Fruit fly (Drosophila melanogaster): ENCODE data around the gene Arp8.

The Arp8 gene

dm6 chrX:17880269-17880889 is 19.8 kb upstream of the Arp8 start:
- peak; percentile 95 for TF ChIP-seq CG32121 (GFP tag; IDR thresholded peaks at IDR 0.05)
- peak; percentile 75 for TF ChIP-seq CG13204 (GFP tag; optimal IDR thresholded peaks at IDR 0.05)
- TF ChIP-seq CG8159 (tag; optimal IDR thresholded peaks at IDR 0.05) = peak; percentile 76
- TF ChIP-seq CG4496 (GFP tag; IDR thresholded peaks at IDR 0.05) = peak; percentile 97
- peak; percentile 92 for TF ChIP-seq Snoo (tag; optimal IDR thresholded peaks at IDR 0.05)
- TF ChIP-seq CG15710 (tag; optimal IDR thresholded peaks at IDR 0.05) = peak; percentile 81
- TF ChIP-seq CG14655 (GFP tag; optimal IDR thresholded peaks at IDR 0.05) = peak; percentile 82
- TF ChIP-seq Pif1B (GFP tag; optimal IDR thresholded peaks at IDR 0.05) = peak; percentile 84
- TF ChIP-seq Pif1A (GFP tag; optimal IDR thresholded peaks at IDR 0.05) = peak; percentile 79
- TF ChIP-seq CG12605 (GFP tag; IDR thresholded peaks at IDR 0.05) = peak; percentile 90
- peak; percentile 94 for TF ChIP-seq Ets98B (GFP tag; IDR thresholded peaks at IDR 0.05)
- TF ChIP-seq CG9948 (tag; optimal IDR thresholded peaks at IDR 0.05) = peak; percentile 81
- TF ChIP-seq CG17806 (tag; optimal IDR thresholded peaks at IDR 0.05) = peak; percentile 70
- no peak for TF ChIP-seq EcR (GFP tag; optimal IDR thresholded peaks at IDR 0.05)
- peak; percentile 78 for TF ChIP-seq CG34367 (tag; optimal IDR thresholded peaks at IDR 0.05)
- TF ChIP-seq fd96Ca (GFP tag; IDR thresholded peaks at IDR 0.05) = peak; percentile 95
- peak; percentile 85 for TF ChIP-seq CG8301 (tag; optimal IDR thresholded peaks at IDR 0.05)
- TF ChIP-seq rn (GFP tag; IDR thresholded peaks at IDR 0.05) = peak; percentile 79
- no peak for TF ChIP-seq D1 (tag; optimal IDR thresholded peaks at IDR 0.05)
- peak; percentile 56 for TF ChIP-seq gl (tag; optimal IDR thresholded peaks at IDR 0.05)
- TF ChIP-seq CG10348 (GFP tag; IDR thresholded peaks at IDR 0.05) = peak; percentile 84

dm6 chrX:17879211-17879897 is 18.8 kb upstream of the Arp8 start:
- TF ChIP-seq EcR (GFP tag; optimal IDR thresholded peaks at IDR 0.05) (peak; percentile 14), CG4496 (GFP tag; IDR thresholded peaks at IDR 0.05) (no peak; the same call in 2 of the 3 replicates), CG17806 (tag; optimal IDR thresholded peaks at IDR 0.05) (peak; percentile 53), CG10348 (GFP tag; IDR thresholded peaks at IDR 0.05) (no peak), Pif1B (GFP tag; optimal IDR thresholded peaks at IDR 0.05) (peak; percentile 69), CG15710 (tag; optimal IDR thresholded peaks at IDR 0.05) (peak; percentile 61), D1 (tag; optimal IDR thresholded peaks at IDR 0.05) (peak; percentile 35), CG12605 (GFP tag; IDR thresholded peaks at IDR 0.05) (no peak), CG34367 (tag; optimal IDR thresholded peaks at IDR 0.05) (peak; percentile 19), CG14655 (GFP tag; optimal IDR thresholded peaks at IDR 0.05) (peak; percentile 70), CG13204 (GFP tag; optimal IDR thresholded peaks at IDR 0.05) (peak; percentile 57), CG32121 (GFP tag; IDR thresholded peaks at IDR 0.05) (no peak), Pif1A (GFP tag; optimal IDR thresholded peaks at IDR 0.05) (peak; percentile 8), CG8301 (tag; optimal IDR thresholded peaks at IDR 0.05) (peak; percentile 38), Snoo (tag; optimal IDR thresholded peaks at IDR 0.05) (peak; percentile 49), gl (tag; optimal IDR thresholded peaks at IDR 0.05) (peak; percentile 39), CG8159 (tag; optimal IDR thresholded peaks at IDR 0.05) (peak; percentile 72), Ets98B (GFP tag; IDR thresholded peaks at IDR 0.05) (no peak; the same call in 1 of the 2 replicates), CG9948 (tag; optimal IDR thresholded peaks at IDR 0.05) (peak; percentile 49)

dm6 chrX:17878632-17879033 is 18.0 kb upstream of the Arp8 start:
- TF ChIP-seq gl (tag; optimal IDR thresholded peaks at IDR 0.05) = peak; percentile 59
- TF ChIP-seq CG12605 (GFP tag; IDR thresholded peaks at IDR 0.05) = peak; percentile 83
- TF ChIP-seq CG32121 (GFP tag; IDR thresholded peaks at IDR 0.05) = peak; percentile 40; the same call in 1 of the 2 replicates
- TF ChIP-seq EcR (GFP tag; optimal IDR thresholded peaks at IDR 0.05) = peak; percentile 98
- peak; percentile 5 for TF ChIP-seq Pif1A (GFP tag; optimal IDR thresholded peaks at IDR 0.05)
- TF ChIP-seq CG8301 (tag; optimal IDR thresholded peaks at IDR 0.05) = no peak
- TF ChIP-seq CG9948 (tag; optimal IDR thresholded peaks at IDR 0.05) = no peak
- TF ChIP-seq Pif1B (GFP tag; optimal IDR thresholded peaks at IDR 0.05) = no peak
- no peak for TF ChIP-seq D1 (tag; optimal IDR thresholded peaks at IDR 0.05)
- peak; percentile 73 for TF ChIP-seq Ets98B (GFP tag; IDR thresholded peaks at IDR 0.05)
- TF ChIP-seq CG15710 (tag; optimal IDR thresholded peaks at IDR 0.05) = no peak
- TF ChIP-seq CG34367 (tag; optimal IDR thresholded peaks at IDR 0.05) = peak; percentile 31
- peak; percentile 38; the same call in 1 of the 3 replicates for TF ChIP-seq fd96Ca (GFP tag; IDR thresholded peaks at IDR 0.05)
- TF ChIP-seq rn (GFP tag; IDR thresholded peaks at IDR 0.05) = 0 out of 2 replicates have a peak, but pooled peaks have one; percentile 8
- TF ChIP-seq CG8159 (tag; optimal IDR thresholded peaks at IDR 0.05) = no peak
- TF ChIP-seq CG4496 (GFP tag; IDR thresholded peaks at IDR 0.05) = peak; percentile 80
- TF ChIP-seq CG13204 (GFP tag; optimal IDR thresholded peaks at IDR 0.05) = peak; percentile 50
- no peak for TF ChIP-seq CG10348 (GFP tag; IDR thresholded peaks at IDR 0.05)
- peak; percentile 17 for TF ChIP-seq Snoo (tag; optimal IDR thresholded peaks at IDR 0.05)
- no peak for TF ChIP-seq CG17806 (tag; optimal IDR thresholded peaks at IDR 0.05)
- no peak for TF ChIP-seq CG14655 (GFP tag; optimal IDR thresholded peaks at IDR 0.05)

dm6 chrX:17877974-17878373 is 17.4 kb upstream of the Arp8 start:
- no peak for TF ChIP-seq fd96Ca (GFP tag; IDR thresholded peaks at IDR 0.05)
- 0 out of 3 replicates have a peak, but pooled peaks have one; percentile 26 for TF ChIP-seq CG4496 (GFP tag; IDR thresholded peaks at IDR 0.05)
- TF ChIP-seq CG34367 (tag; optimal IDR thresholded peaks at IDR 0.05) = no peak

dm6 chrX:17876518-17876917 is 15.9 kb upstream of the Arp8 start:
- no peak for TF ChIP-seq Pif1A (GFP tag; optimal IDR thresholded peaks at IDR 0.05)
- no peak for TF ChIP-seq CG15710 (tag; optimal IDR thresholded peaks at IDR 0.05)
- TF ChIP-seq Ets98B (GFP tag; IDR thresholded peaks at IDR 0.05) = no peak
- no peak for TF ChIP-seq CG4496 (GFP tag; IDR thresholded peaks at IDR 0.05)
- TF ChIP-seq fd96Ca (GFP tag; IDR thresholded peaks at IDR 0.05) = no peak
- no peak for TF ChIP-seq CG17806 (tag; optimal IDR thresholded peaks at IDR 0.05)
- TF ChIP-seq CG12605 (GFP tag; IDR thresholded peaks at IDR 0.05) = no peak
- no peak for TF ChIP-seq CG9948 (tag; optimal IDR thresholded peaks at IDR 0.05)
- no peak for TF ChIP-seq CG8301 (tag; optimal IDR thresholded peaks at IDR 0.05)
- TF ChIP-seq CG14655 (GFP tag; optimal IDR thresholded peaks at IDR 0.05) = no peak
- no peak for TF ChIP-seq CG8159 (tag; optimal IDR thresholded peaks at IDR 0.05)
- TF ChIP-seq CG10348 (GFP tag; IDR thresholded peaks at IDR 0.05) = no peak
- TF ChIP-seq CG32121 (GFP tag; IDR thresholded peaks at IDR 0.05) = no peak

Data from whole organism, pupa.